Fruit fly (Drosophila melanogaster): ENCODE measurements around the gene Hsc70-3.

Gene Hsc70-3

DNA sequence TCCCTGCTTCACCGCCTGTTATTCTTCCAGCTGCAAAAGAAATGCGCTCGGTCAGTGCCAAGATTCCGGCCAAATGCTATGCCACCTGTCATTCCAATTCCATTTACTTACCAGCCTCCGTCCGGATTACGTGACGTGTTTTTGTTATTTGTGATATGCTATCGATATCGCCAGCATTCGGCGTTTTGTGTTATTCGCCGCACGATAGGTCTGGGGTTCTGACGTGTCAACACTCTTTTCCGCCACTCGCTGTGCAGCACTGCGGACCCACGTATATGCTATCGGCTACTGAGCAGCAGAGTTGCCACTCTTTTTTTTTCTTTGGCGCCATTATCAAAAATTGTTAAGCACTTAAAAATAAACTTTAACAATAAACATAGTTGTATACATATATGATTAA is 45.4 kb upstream of the Hsc70-3 start, which contains the start of gene p24-1 (continued):
- TF ChIP-seq wdn (GFP tag; IDR thresholded peaks at IDR 0.05) (0 out of 2 replicates have a peak, but pooled peaks have one; percentile 32), CG17385 (GFP tag; optimal IDR thresholded peaks at IDR 0.05) (peak; percentile 8), slp2 (GFP tag; optimal IDR thresholded peaks at IDR 0.05) (no peak), CG30431 (GFP tag; optimal IDR thresholded peaks at IDR 0.05) (no peak), CG18599 (GFP tag; optimal IDR thresholded peaks at IDR 0.05) (peak; percentile 46), CG34422 (GFP tag; IDR thresholded peaks at IDR 0.05) (peak; percentile 62; the same call in 2 of the 3 replicates), lov (optimal IDR thresholded peaks at IDR 0.05) (no peak), lov (GFP tag; IDR thresholded peaks at IDR 0.05) (0 out of 3 replicates have a peak, but pooled peaks have one; percentile 22), CG11560 (tag; IDR thresholded peaks at IDR 0.05) (no peak; the same call in 2 of the 3 replicates), Gsc (GFP tag; IDR thresholded peaks at IDR 0.05) (no peak), CG11398 (GFP tag; optimal IDR thresholded peaks at IDR 0.05) (no peak), CG33213 (GFP tag; optimal IDR thresholded peaks at IDR 0.05) (peak; percentile 52), CG10979 (tag; optimal IDR thresholded peaks at IDR 0.05) (peak; percentile 14), CG16813 (GFP tag; IDR thresholded peaks at IDR 0.05; ENCODE audit: partially characterized antibody) (peak; percentile 85), CG1792 (GFP tag; optimal IDR thresholded peaks at IDR 0.05) (peak; percentile 65), fd64A (GFP tag; optimal IDR thresholded peaks at IDR 0.05) (no peak), CG31224 (GFP tag; IDR thresholded peaks at IDR 0.05) (no peak), gro (GFP tag; optimal IDR thresholded peaks at IDR 0.05) (peak; percentile 50), knrl (GFP tag; IDR thresholded peaks at IDR 0.05; ENCODE audit: partially characterized antibody) (peak; percentile 85), pzg (GFP tag; optimal IDR thresholded peaks at IDR 0.05) (peak; percentile 94), dysf (GFP tag; IDR thresholded peaks at IDR 0.05) (peak; percentile 37; the same call in 2 of the 3 replicates), CG13123 (GFP tag; optimal IDR thresholded peaks at IDR 0.05) (no peak), CG8765 (GFP tag; IDR thresholded peaks at IDR 0.05) (no peak), CG15479 (GFP tag; optimal IDR thresholded peaks at IDR 0.05) (no peak), fd102C (GFP tag; optimal IDR thresholded peaks at IDR 0.05) (no peak), CG11085 (GFP tag; IDR thresholded peaks at IDR 0.05) (peak; percentile 35; the same call in 1 of the 2 replicates), Sin3A (optimal IDR thresholded peaks at IDR 0.05) (peak; percentile 22), pb (GFP tag; optimal IDR thresholded peaks at IDR 0.05) (no peak), tin (GFP tag; optimal IDR thresholded peaks at IDR 0.05) (peak; percentile 49), Ets65A (GFP tag) (peak; percentile 96), hb (GFP tag; IDR thresholded peaks at IDR 0.05; ENCODE audit: partially characterized antibody) (peak; percentile 75), Dbx (GFP tag; IDR thresholded peaks at IDR 0.05) (peak; percentile 71; the same call in 2 of the 3 replicates), tap (tag; optimal IDR thresholded peaks at IDR 0.05) (peak; percentile 12), corto (GFP tag; optimal IDR thresholded peaks at IDR 0.05) (no peak), ems (GFP tag; optimal IDR thresholded peaks at IDR 0.05) (peak; percentile 17), CG15696 (tag; optimal IDR thresholded peaks at IDR 0.05) (peak; percentile 7), CG18764 (GFP tag; optimal IDR thresholded peaks at IDR 0.05) (peak; percentile 23), rib (GFP tag; IDR thresholded peaks at IDR 0.05) (no peak), CG4707 (GFP tag; optimal IDR thresholded peaks at IDR 0.05) (no peak), CoRest (tag; optimal IDR thresholded peaks at IDR 0.05) (peak; percentile 16), sr (GFP tag; IDR thresholded peaks at IDR 0.05) (no peak), lab (GFP tag; optimal IDR thresholded peaks at IDR 0.05) (peak; percentile 65), CG9215 (GFP tag; IDR thresholded peaks at IDR 0.05) (no peak; the same call in 1 of the 2 replicates), Atf6 (GFP tag; IDR thresholded peaks at IDR 0.05) (no peak), Antp (GFP tag; optimal IDR thresholded peaks at IDR 0.05) (peak; percentile 39), stc (GFP tag; IDR thresholded peaks at IDR 0.05) (no peak; the same call in 1 of the 2 replicates), Hr51 (GFP tag; optimal IDR thresholded peaks at IDR 0.05) (peak in 1 of 2 experiments; percentile 49), jigr1 (GFP tag; IDR thresholded peaks at IDR 0.05) (no peak), CG10959 (GFP tag; IDR thresholded peaks at IDR 0.05) (no peak), Neu2 (GFP tag; optimal IDR thresholded peaks at IDR 0.05; ENCODE audit: borderline replicate concordance) (no peak), Nf-YA (GFP tag; IDR thresholded peaks at IDR 0.05) (no peak), CG6689 (GFP tag; IDR thresholded peaks at IDR 0.05) (no peak)
